Worm (Caenorhabditis elegans) whole organism, L3 larva: ENCODE data around the gene acp-6.

Experiments used
- fos-1 ChIP-seq: fragments of 150-350 bp; optimal IDR thresholded peaks from 2 replicates; lab custom pipeline; 2014; ENCODE audit warnings: missing biosample characterization, missing genetic modification characterization
- lin-15B ChIP-seq: fragments of 150-350 bp; optimal IDR thresholded peaks from 2 replicates; lab custom pipeline; 2014; ENCODE audit warnings: missing biosample characterization, missing genetic modification characterization
- nhr-25 ChIP-seq: sonication (generic microtip); optimal IDR thresholded peaks from 2 replicates; lab custom pipeline; 2017; ENCODE audit warnings: missing biosample characterization, missing genetic modification characterization
- nhr-28 ChIP-seq: fragments of 150-350 bp; optimal IDR thresholded peaks from 2 replicates; lab custom pipeline; 2014; ENCODE audit warnings: missing biosample characterization, missing genetic modification characterization
- unc-62 ChIP-seq: fragments of 150-350 bp; sonication (generic microtip); optimal IDR thresholded peaks from 4 replicates; lab custom pipeline; 2014; ENCODE audit warnings: missing biosample characterization, missing genetic modification reagents, missing genetic modification characterization
- ztf-11 ChIP-seq: fragments of 150-350 bp; optimal IDR thresholded peaks from 2 replicates; lab custom pipeline; 2014; ENCODE audit warnings: missing biosample characterization, missing genetic modification characterization

DNA sequence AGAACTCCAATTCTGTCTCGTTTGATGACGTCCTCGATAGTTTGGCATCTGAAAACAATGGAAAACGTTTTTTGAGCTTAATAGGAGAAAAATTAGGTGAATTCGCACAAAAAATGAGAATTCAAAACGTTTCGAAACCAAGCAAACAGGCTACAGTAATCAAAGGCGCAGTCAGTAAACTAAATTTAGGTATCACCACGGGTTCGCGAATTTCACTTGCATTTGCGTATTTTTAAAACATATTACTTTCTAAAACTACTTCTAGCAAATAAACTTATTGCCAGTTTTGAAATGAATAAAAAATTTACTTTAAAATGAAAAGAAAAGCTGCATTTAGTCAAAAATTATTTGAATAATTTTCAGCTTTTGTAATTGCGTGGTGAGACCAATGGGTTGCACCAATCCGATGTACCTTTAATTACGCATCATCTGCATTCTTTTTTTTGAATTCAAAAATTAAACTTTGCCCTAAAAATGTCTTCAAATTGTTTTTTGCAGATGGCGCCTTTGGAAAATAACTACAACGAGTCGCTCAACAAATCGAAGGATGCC is 6.8 kb downstream of the acp-6 start, which contains the start of the genes Y73B6BL.23 and htp-2:
- TF ChIP-seq ztf-11 (tag; lab: Kevin White, UChicago) = no peak
- no peak for TF ChIP-seq fos-1 (tag; lab: Kevin White, UChicago)
- TF ChIP-seq unc-62 (GFP tag; lab: Kevin White, UChicago) = no peak
- TF ChIP-seq lin-15B (tag; lab: Kevin White, UChicago) = no peak
- no peak for TF ChIP-seq nhr-25 (tag; lab: Kevin White, UChicago)
- TF ChIP-seq nhr-28 (tag; lab: Kevin White, UChicago) = no peak
